Fruit fly (Drosophila melanogaster): ENCODE results near the gene yellow-g.

- no peak for TF ChIP-seq Blimp-1 (GFP tag; optimal IDR thresholded peaks at IDR 0.05)
- no peak for TF ChIP-seq CG6808 (GFP tag; optimal IDR thresholded peaks at IDR 0.05)
- TF ChIP-seq Gug (GFP tag; IDR thresholded peaks at IDR 0.05) = no peak
- TF ChIP-seq CG3032 (tag; optimal IDR thresholded peaks at IDR 0.05) = no peak
- no peak for TF ChIP-seq CG32006 (GFP tag; optimal IDR thresholded peaks at IDR 0.05)
- TF ChIP-seq salr (GFP tag; optimal IDR thresholded peaks at IDR 0.05) = no peak
- no peak for TF ChIP-seq CG6163 (GFP tag; IDR thresholded peaks at IDR 0.05)
- no peak for TF ChIP-seq CG34406 (GFP tag; optimal IDR thresholded peaks at IDR 0.05)
- no peak for TF ChIP-seq Eip93F (GFP tag; optimal IDR thresholded peaks at IDR 0.05)
These were observed 4.0 kb downstream of the yellow-g start, which contains the start of gene CG32302 for dm6 chr3L:2268525-2268924.

Data from whole organism, prepupa.